Fruit fly (Drosophila melanogaster): ENCODE measurements around the gene ATPsyndelta.

ATPsyndelta gene

dm6 chrX:10265213-10266017 is 52.6 kb downstream of the ATPsyndelta start, which contains the start of gene CG12643 (continued):
- peak; percentile 88 for TF ChIP-seq CG4328 (GFP tag; optimal IDR thresholded peaks at IDR 0.05)
- TF ChIP-seq CG6254 (GFP tag; optimal IDR thresholded peaks at IDR 0.05): peak; percentile 65
- peak; percentile 94 for TF ChIP-seq slbo (GFP tag; IDR thresholded peaks at IDR 0.05)
- peak; percentile 92 for TF ChIP-seq jumu (GFP tag; optimal IDR thresholded peaks at IDR 0.05)
- TF ChIP-seq slou (GFP tag; optimal IDR thresholded peaks at IDR 0.05): peak; percentile 75
- TF ChIP-seq CG1529 (GFP tag; optimal IDR thresholded peaks at IDR 0.05): peak; percentile 75
- TF ChIP-seq trh (GFP tag; optimal IDR thresholded peaks at IDR 0.05): peak; percentile 28
- TF ChIP-seq lilli (GFP tag; optimal IDR thresholded peaks at IDR 0.05): peak; percentile 88
- peak; percentile 76 for TF ChIP-seq CG11560 (tag; IDR thresholded peaks at IDR 0.05)
- TF ChIP-seq HLH3B (GFP tag; IDR thresholded peaks at IDR 0.05): peak; percentile 95
- TF ChIP-seq CG42726 (GFP tag; IDR thresholded peaks at IDR 0.05; ENCODE audit: partially characterized antibody): no peak
- TF ChIP-seq fd102C (GFP tag; optimal IDR thresholded peaks at IDR 0.05): no peak
- peak; percentile 94 for TF ChIP-seq CG16863 (GFP tag; optimal IDR thresholded peaks at IDR 0.05)
- TF ChIP-seq wdn (GFP tag; IDR thresholded peaks at IDR 0.05): peak; percentile 88
- TF ChIP-seq bigmax (GFP tag; optimal IDR thresholded peaks at IDR 0.05): no peak
- TF ChIP-seq Sox100B (GFP tag; optimal IDR thresholded peaks at IDR 0.05): peak; percentile 91
- peak; percentile 81 for TF ChIP-seq CG12219 (GFP tag; optimal IDR thresholded peaks at IDR 0.05)
- TF ChIP-seq Nf-YA (GFP tag; IDR thresholded peaks at IDR 0.05): peak; percentile 81; the same call in 1 of the 2 replicates
- TF ChIP-seq slp2 (GFP tag; optimal IDR thresholded peaks at IDR 0.05): peak; percentile 90
- peak; percentile 51 for TF ChIP-seq Hand (GFP tag; optimal IDR thresholded peaks at IDR 0.05)
- TF ChIP-seq luna (GFP tag; optimal IDR thresholded peaks at IDR 0.05): peak; percentile 72
- TF ChIP-seq Bgb (GFP tag; IDR thresholded peaks at IDR 0.05; ENCODE audit: partially characterized antibody): no peak
- TF ChIP-seq Asciz (GFP tag; optimal IDR thresholded peaks at IDR 0.05): peak; percentile 77
- TF ChIP-seq CG32772 (GFP tag; IDR thresholded peaks at IDR 0.05): peak; percentile 94
- TF ChIP-seq CG10321 (GFP tag; IDR thresholded peaks at IDR 0.05): peak; percentile 43; the same call in 1 of the 2 replicates
- TF ChIP-seq lola (GFP tag; optimal IDR thresholded peaks at IDR 0.05): peak in 1 of 3 experiments; percentile 86
- no peak for TF ChIP-seq lov (optimal IDR thresholded peaks at IDR 0.05)
- TF ChIP-seq lov (GFP tag; IDR thresholded peaks at IDR 0.05): peak; percentile 80; the same call in 2 of the 3 replicates
- TF ChIP-seq Lim3 (GFP tag; IDR thresholded peaks at IDR 0.05): peak; percentile 71
- peak; percentile 61 for TF ChIP-seq salm (tag; optimal IDR thresholded peaks at IDR 0.05)
- peak; percentile 91 for TF ChIP-seq Dad (GFP tag; optimal IDR thresholded peaks at IDR 0.05)
- peak; percentile 81 for TF ChIP-seq gcm2 (GFP tag; optimal IDR thresholded peaks at IDR 0.05)
- peak; percentile 72 for TF ChIP-seq CG4360 (GFP tag; IDR thresholded peaks at IDR 0.05)
- TF ChIP-seq al (GFP tag; IDR thresholded peaks at IDR 0.05): peak; percentile 73
- peak; percentile 60; the same call in 1 of the 2 replicates for TF ChIP-seq CG8765 (GFP tag; IDR thresholded peaks at IDR 0.05)
- peak; percentile 73 for TF ChIP-seq CG3847 (GFP tag; IDR thresholded peaks at IDR 0.05)
- TF ChIP-seq BEAF-32 (GFP tag; optimal IDR thresholded peaks at IDR 0.05): peak; percentile 6
- TF ChIP-seq CG13123 (GFP tag; optimal IDR thresholded peaks at IDR 0.05): peak; percentile 66
- TF ChIP-seq CG8290 (GFP tag; optimal IDR thresholded peaks at IDR 0.05): peak; percentile 73
- peak; percentile 76 to 96 for TF ChIP-seq CG8290 (tag; optimal IDR thresholded peaks at IDR 0.05)
- TF ChIP-seq Ets65A (GFP tag): peak; percentile 99
- peak; percentile 94 for TF ChIP-seq her (GFP tag; optimal IDR thresholded peaks at IDR 0.05)
- peak; percentile 37 for TF ChIP-seq abd-A (tag; optimal IDR thresholded peaks at IDR 0.05)
- no peak for TF ChIP-seq CG7963 (GFP tag; IDR thresholded peaks at IDR 0.05; ENCODE audit: partially characterized antibody)
- TF ChIP-seq CG7839 (tag; optimal IDR thresholded peaks at IDR 0.05): peak; percentile 83
- peak; percentile 66; the same call in 1 of the 3 replicates for TF ChIP-seq CG6175 (GFP tag; IDR thresholded peaks at IDR 0.05)
- TF ChIP-seq CG15011 (GFP tag; optimal IDR thresholded peaks at IDR 0.05): peak; percentile 84
- peak; percentile 78 for TF ChIP-seq Neu2 (GFP tag; optimal IDR thresholded peaks at IDR 0.05; ENCODE audit: borderline replicate concordance)
- TF ChIP-seq fru (optimal IDR thresholded peaks at IDR 0.05): no peak
- peak; percentile 74 for TF ChIP-seq E2f2 (GFP tag; IDR thresholded peaks at IDR 0.05)

Measured in whole organism, embryonic.